Worm (Caenorhabditis elegans) whole organism, L3 larva: ENCODE measurements around the gene F53F4.1.

Source experiments
- R02D3.7 ChIP-seq: fragments of 150-350 bp; optimal IDR thresholded peaks from 2 replicates; lab custom pipeline; 2014; ENCODE audit warnings: missing biosample characterization, missing genetic modification characterization
- aly-2 ChIP-seq: fragments of 150-350 bp; optimal IDR thresholded peaks from 2 replicates; lab custom pipeline; 2014; ENCODE audit warnings: missing biosample characterization, missing genetic modification characterization
- ceh-16 ChIP-seq: sonication (generic microtip); optimal IDR thresholded peaks from 2 replicates; lab custom pipeline; 2017; ENCODE audit warnings: missing biosample characterization, missing genetic modification characterization
- ceh-28 ChIP-seq: fragments of 150-350 bp; optimal IDR thresholded peaks from 2 replicates; lab custom pipeline; 2014; ENCODE audit warnings: missing biosample characterization, missing genetic modification reagents, missing genetic modification characterization
- ceh-82 ChIP-seq: fragments of 150-350 bp; optimal IDR thresholded peaks from 2 replicates; lab custom pipeline; 2014; ENCODE audit warnings: missing biosample characterization, missing genetic modification characterization
- daf-12 ChIP-seq: fragments of 150-350 bp; optimal IDR thresholded peaks from 2 replicates; lab custom pipeline; 2014; ENCODE audit warnings: missing biosample characterization, missing genetic modification reagents, missing genetic modification characterization
- egl-27 ChIP-seq: sonication (generic microtip); optimal IDR thresholded peaks from 4 replicates; lab custom pipeline; 2017; ENCODE audit warnings: missing biosample characterization, missing genetic modification reagents, missing genetic modification characterization
- egl-5 ChIP-seq: fragments of 150-350 bp; optimal IDR thresholded peaks from 2 replicates; lab custom pipeline; 2017; ENCODE audit warnings: missing biosample characterization, missing genetic modification reagents, missing genetic modification characterization, inconsistent platforms
- elt-1 ChIP-seq: fragments of 150-350 bp; optimal IDR thresholded peaks from 2 replicates; lab custom pipeline; 2014; ENCODE audit warnings: missing biosample characterization, missing genetic modification characterization
- fkh-10 ChIP-seq: sonication (generic microtip); optimal IDR thresholded peaks from 2 replicates; lab custom pipeline; 2017; ENCODE audit warnings: missing biosample characterization, missing genetic modification reagents, missing genetic modification characterization
- fkh-2 ChIP-seq: fragments of 150-350 bp; optimal IDR thresholded peaks from 2 replicates; lab custom pipeline; 2014; ENCODE audit warnings: missing biosample characterization, missing genetic modification reagents, missing genetic modification characterization
- hmg-11 ChIP-seq: sonication (generic microtip); optimal IDR thresholded peaks from 2 replicates; lab custom pipeline; 2016; ENCODE audit warnings: missing genetic modification characterization, missing compliant biosample characterization
- jun-1 ChIP-seq: fragments of 150-350 bp; optimal IDR thresholded peaks from 2 replicates; lab custom pipeline; 2014; ENCODE audit warnings: missing biosample characterization, missing genetic modification reagents, missing genetic modification characterization
- lin-15B ChIP-seq: fragments of 150-350 bp; optimal IDR thresholded peaks from 2 replicates; lab custom pipeline; 2014; ENCODE audit warnings: missing biosample characterization, missing genetic modification characterization
- lin-39 ChIP-seq: fragments of 150-350 bp; optimal IDR thresholded peaks from 2 replicates; lab custom pipeline; 2018; ENCODE audit warnings: missing biosample characterization, missing genetic modification reagents, missing genetic modification characterization
- nhr-23 ChIP-seq: fragments of 150-350 bp; optimal IDR thresholded peaks from 2 replicates; lab custom pipeline; 2014; ENCODE audit warnings: missing biosample characterization, missing genetic modification reagents, missing genetic modification characterization
- nhr-237 ChIP-seq: fragments of 150-350 bp; optimal IDR thresholded peaks from 2 replicates; lab custom pipeline; 2014; ENCODE audit warnings: missing biosample characterization, missing genetic modification characterization
- nhr-25 ChIP-seq: sonication (generic microtip); optimal IDR thresholded peaks from 2 replicates; lab custom pipeline; 2017; ENCODE audit warnings: missing biosample characterization, missing genetic modification characterization
- nhr-43 ChIP-seq: sonication (generic microtip); optimal IDR thresholded peaks from 2 replicates; lab custom pipeline; 2016; ENCODE audit warnings: mild to moderate bottlenecking, missing genetic modification characterization, missing compliant biosample characterization; ENCODE audit not compliant: poor library complexity, severe bottlenecking
- pha-4 ChIP-seq: fragments of 150-350 bp; optimal IDR thresholded peaks from 2 replicates; lab custom pipeline; 2014; ENCODE audit warnings: missing biosample characterization, missing genetic modification reagents, missing genetic modification characterization
- pqm-1 ChIP-seq: fragments of 150-350 bp; optimal IDR thresholded peaks from 2 replicates; lab custom pipeline; 2017; ENCODE audit warnings: missing biosample characterization, missing genetic modification characterization, inconsistent platforms
- sea-2 ChIP-seq: fragments of 150-350 bp; sonication (generic microtip); optimal IDR thresholded peaks from 4 replicates; lab custom pipeline; 2014; ENCODE audit warnings: missing biosample characterization, missing genetic modification reagents, missing genetic modification characterization
- skn-1 ChIP-seq: fragments of 150-350 bp; optimal IDR thresholded peaks from 2 replicates; lab custom pipeline; 2014; ENCODE audit warnings: missing biosample characterization, missing genetic modification characterization
- snpc-4 ChIP-seq: fragments of 150-350 bp; optimal IDR thresholded peaks from 2 replicates; lab custom pipeline; 2014; ENCODE audit warnings: missing biosample characterization, missing genetic modification characterization
- unc-39 ChIP-seq: sonication (generic microtip); optimal IDR thresholded peaks from 4 replicates; lab custom pipeline; 2017; ENCODE audit warnings: missing biosample characterization, missing genetic modification characterization
- unc-62 ChIP-seq: fragments of 150-350 bp; sonication (generic microtip); optimal IDR thresholded peaks from 4 replicates; lab custom pipeline; 2014; ENCODE audit warnings: missing biosample characterization, missing genetic modification reagents, missing genetic modification characterization
- ztf-11 ChIP-seq: fragments of 150-350 bp; optimal IDR thresholded peaks from 2 replicates; lab custom pipeline; 2014; ENCODE audit warnings: missing biosample characterization, missing genetic modification characterization

Gene F53F4.1

ce11 chrV:13624424-13624823 lies 39.8 kb downstream of the F53F4.1 start, which contains the start of gene F53F4.11:
TSS of gene F53F4.11 (minus strand) at chrV:13624524.
- no peak for TF ChIP-seq nhr-43
- TF ChIP-seq egl-5 (tag; lab: Kevin White, UChicago) = no peak
- TF ChIP-seq aly-2 (tag; lab: Kevin White, UChicago) = no peak
- no peak for TF ChIP-seq pqm-1 (tag; lab: Kevin White, UChicago)
- TF ChIP-seq ceh-28 (tag; lab: Kevin White, UChicago) = no peak
- TF ChIP-seq fkh-2 = no peak
- TF ChIP-seq daf-12 (tag; lab: Kevin White, UChicago) = no peak
- no peak for TF ChIP-seq elt-1 (tag; lab: Kevin White, UChicago)
- no peak for TF ChIP-seq skn-1
- no peak for TF ChIP-seq egl-27
- TF ChIP-seq nhr-23 (tag; lab: Kevin White, UChicago) = no peak
- TF ChIP-seq, all 47 proteins: peak for 0

ce11 chrV:13625517-13626097 lies 41.0 kb downstream of the F53F4.1 start, which contains the start of the genes nduv-2 and F53F4.12:
TSS of gene nduv-2 (minus strand) at chrV:13625567.
TSS of gene F53F4.12 (plus strand) at chrV:13626047.
- peak; percentile 10 for TF ChIP-seq nhr-25 (tag; lab: Kevin White, UChicago)
- TF ChIP-seq aly-2 (tag; lab: Kevin White, UChicago) = no peak
- TF ChIP-seq R02D3.7 (tag; lab: Kevin White, UChicago) = peak; percentile 86
- TF ChIP-seq unc-62 (GFP tag; lab: Kevin White, UChicago) = no peak
- TF ChIP-seq ceh-82 (tag; lab: Kevin White, UChicago) = no peak
- peak; percentile 89 for TF ChIP-seq lin-15B (tag; lab: Kevin White, UChicago)
- no peak for TF ChIP-seq sea-2 (GFP tag; lab: Kevin White, UChicago)
- TF ChIP-seq snpc-4 (tag; lab: Kevin White, UChicago) = peak; percentile 13
- peak; percentile 1 for TF ChIP-seq pqm-1 (tag; lab: Kevin White, UChicago)
- TF ChIP-seq hmg-11 (tag; lab: Kevin White, UChicago) = peak; percentile 64
- TF ChIP-seq ceh-16 (tag; lab: Kevin White, UChicago) = no peak
- no peak for TF ChIP-seq pha-4 (tag; lab: Kevin White, UChicago)
- no peak for TF ChIP-seq egl-5 (tag; lab: Kevin White, UChicago)
- no peak for TF ChIP-seq ztf-11 (tag; lab: Kevin White, UChicago)
- no peak for TF ChIP-seq ceh-28 (tag; lab: Kevin White, UChicago)
- no peak for TF ChIP-seq unc-39
- TF ChIP-seq nhr-237 (tag; lab: Kevin White, UChicago) = no peak

- TF ChIP-seq fkh-10 (no peak), lin-39 (tag; lab: Kevin White, UChicago) (peak; percentile 4), egl-5 (tag; lab: Kevin White, UChicago) (peak; percentile 35), jun-1 (tag; lab: Kevin White, UChicago) (no peak)
Measured at ce11 chrV:13627103-13627623, 42.6 kb downstream of the F53F4.1 start, which contains the start of gene sde-2. TSS of gene sde-2 (plus strand) at chrV:13627573.

- no peak for TF ChIP-seq fkh-10
- TF ChIP-seq, all 47 proteins: peak for 0
Measured at ce11 chrV:13634149-13634548, 49.6 kb downstream of the F53F4.1 start, which contains the start of gene H37A05.2. TSS of gene H37A05.2 (minus strand) at chrV:13634249.
